Worm (Caenorhabditis elegans) whole organism, L3 larva: ENCODE data around the gene perm-5.

ENCODE experiments used
- R02D3.7 ChIP-seq: fragments of 150-350 bp; optimal IDR thresholded peaks from 2 replicates; lab custom pipeline; 2014; ENCODE audit warnings: missing biosample characterization, missing genetic modification characterization
- ZK546.5 ChIP-seq: sonication (generic microtip); optimal IDR thresholded peaks from 2 replicates; lab custom pipeline; 2017; ENCODE audit warnings: missing biosample characterization, missing genetic modification characterization
- aly-2 ChIP-seq: fragments of 150-350 bp; optimal IDR thresholded peaks from 2 replicates; lab custom pipeline; 2014; ENCODE audit warnings: missing biosample characterization, missing genetic modification characterization
- ama-1 ChIP-seq: fragments of 150-350 bp; optimal IDR thresholded peaks from 2 replicates; lab custom pipeline; 2018
- ceh-16 ChIP-seq: sonication (generic microtip); optimal IDR thresholded peaks from 2 replicates; lab custom pipeline; 2017; ENCODE audit warnings: missing biosample characterization, missing genetic modification characterization
- ceh-28 ChIP-seq: fragments of 150-350 bp; optimal IDR thresholded peaks from 2 replicates; lab custom pipeline; 2014; ENCODE audit warnings: missing biosample characterization, missing genetic modification reagents, missing genetic modification characterization
- ceh-82 ChIP-seq: fragments of 150-350 bp; optimal IDR thresholded peaks from 2 replicates; lab custom pipeline; 2014; ENCODE audit warnings: missing biosample characterization, missing genetic modification characterization
- ceh-9 ChIP-seq: sonication (generic microtip); optimal IDR thresholded peaks from 2 replicates; lab custom pipeline; 2018; ENCODE audit warnings: missing biosample characterization, missing genetic modification characterization
- daf-12 ChIP-seq: fragments of 150-350 bp; optimal IDR thresholded peaks from 2 replicates; lab custom pipeline; 2014; ENCODE audit warnings: missing biosample characterization, missing genetic modification reagents, missing genetic modification characterization
- egl-27 ChIP-seq: sonication (generic microtip); optimal IDR thresholded peaks from 4 replicates; lab custom pipeline; 2017; ENCODE audit warnings: missing biosample characterization, missing genetic modification reagents, missing genetic modification characterization
- egl-5 ChIP-seq: fragments of 150-350 bp; optimal IDR thresholded peaks from 2 replicates; lab custom pipeline; 2017; ENCODE audit warnings: missing biosample characterization, missing genetic modification reagents, missing genetic modification characterization, inconsistent platforms
- elt-1 ChIP-seq: fragments of 150-350 bp; optimal IDR thresholded peaks from 2 replicates; lab custom pipeline; 2014; ENCODE audit warnings: missing biosample characterization, missing genetic modification characterization
- elt-2 ChIP-seq: sonication (generic microtip); optimal IDR thresholded peaks from 2 replicates; lab custom pipeline; 2016; ENCODE audit warnings: missing genetic modification reagents, mild to moderate bottlenecking, missing genetic modification characterization, missing compliant biosample characterization
- elt-3 ChIP-seq, 3 experiments: fragments of 150-350 bp in 1 of 3; sonication (generic microtip) in 2 of 3; optimal IDR thresholded peaks; 2 replicates in 2 of 3; 4 replicates in 1 of 3; lab custom pipeline; 2014 to 2017; ENCODE audit warnings: missing biosample characterization in 3 of 3, missing genetic modification characterization in 3 of 3
- eor-1 ChIP-seq, 2 experiments: fragments of 150-350 bp; optimal IDR thresholded peaks; 2 replicates each; lab custom pipeline; 2014 to 2018; ENCODE audit warnings: missing biosample characterization in 2 of 2, missing genetic modification characterization in 2 of 2
- fkh-10 ChIP-seq: sonication (generic microtip); optimal IDR thresholded peaks from 2 replicates; lab custom pipeline; 2017; ENCODE audit warnings: missing biosample characterization, missing genetic modification reagents, missing genetic modification characterization
- fkh-2 ChIP-seq: fragments of 150-350 bp; optimal IDR thresholded peaks from 2 replicates; lab custom pipeline; 2014; ENCODE audit warnings: missing biosample characterization, missing genetic modification reagents, missing genetic modification characterization
- fos-1 ChIP-seq: fragments of 150-350 bp; optimal IDR thresholded peaks from 2 replicates; lab custom pipeline; 2014; ENCODE audit warnings: missing biosample characterization, missing genetic modification characterization
- hmg-11 ChIP-seq: sonication (generic microtip); optimal IDR thresholded peaks from 2 replicates; lab custom pipeline; 2016; ENCODE audit warnings: missing genetic modification characterization, missing compliant biosample characterization
- jun-1 ChIP-seq: fragments of 150-350 bp; optimal IDR thresholded peaks from 2 replicates; lab custom pipeline; 2014; ENCODE audit warnings: missing biosample characterization, missing genetic modification reagents, missing genetic modification characterization
- lin-15B ChIP-seq: fragments of 150-350 bp; optimal IDR thresholded peaks from 2 replicates; lab custom pipeline; 2014; ENCODE audit warnings: missing biosample characterization, missing genetic modification characterization
- lin-39 ChIP-seq: fragments of 150-350 bp; optimal IDR thresholded peaks from 2 replicates; lab custom pipeline; 2018; ENCODE audit warnings: missing biosample characterization, missing genetic modification reagents, missing genetic modification characterization
- lsy-12 ChIP-seq: sonication (generic microtip); optimal IDR thresholded peaks from 2 replicates; lab custom pipeline; 2016; ENCODE audit warnings: mild to moderate bottlenecking, missing genetic modification characterization, missing compliant biosample characterization
- mdl-1 ChIP-seq: fragments of 150-350 bp; optimal IDR thresholded peaks from 2 replicates; lab custom pipeline; 2014; ENCODE audit warnings: missing biosample characterization, missing genetic modification characterization
- mml-1 ChIP-seq: fragments of 150-350 bp; sonication (generic microtip); optimal IDR thresholded peaks from 3 replicates; lab custom pipeline; 2014; ENCODE audit warnings: missing biosample characterization, missing genetic modification characterization
- nfya-1 ChIP-seq: sonication (generic microtip); optimal IDR thresholded peaks from 2 replicates; lab custom pipeline; 2017; ENCODE audit warnings: missing genetic modification characterization, mild to moderate bottlenecking, missing compliant biosample characterization, antibody characterized with exemption, moderate library complexity; ENCODE audit not compliant: insufficient read depth
- nhr-11 ChIP-seq: fragments of 150-350 bp; optimal IDR thresholded peaks from 2 replicates; lab custom pipeline; 2014; ENCODE audit warnings: missing biosample characterization, missing genetic modification characterization
- nhr-12 ChIP-seq: fragments of 150-350 bp; optimal IDR thresholded peaks from 2 replicates; lab custom pipeline; 2014; ENCODE audit warnings: missing biosample characterization, missing genetic modification characterization
- nhr-23 ChIP-seq: fragments of 150-350 bp; optimal IDR thresholded peaks from 2 replicates; lab custom pipeline; 2014; ENCODE audit warnings: missing biosample characterization, missing genetic modification reagents, missing genetic modification characterization
- nhr-237 ChIP-seq: fragments of 150-350 bp; optimal IDR thresholded peaks from 2 replicates; lab custom pipeline; 2014; ENCODE audit warnings: missing biosample characterization, missing genetic modification characterization
- nhr-25 ChIP-seq: sonication (generic microtip); optimal IDR thresholded peaks from 2 replicates; lab custom pipeline; 2017; ENCODE audit warnings: missing biosample characterization, missing genetic modification characterization
- nhr-28 ChIP-seq: fragments of 150-350 bp; optimal IDR thresholded peaks from 2 replicates; lab custom pipeline; 2014; ENCODE audit warnings: missing biosample characterization, missing genetic modification characterization
- nhr-43 ChIP-seq: sonication (generic microtip); optimal IDR thresholded peaks from 2 replicates; lab custom pipeline; 2016; ENCODE audit warnings: mild to moderate bottlenecking, missing genetic modification characterization, missing compliant biosample characterization; ENCODE audit not compliant: poor library complexity, severe bottlenecking
- nhr-67 ChIP-seq: fragments of 150-350 bp; optimal IDR thresholded peaks from 2 replicates; lab custom pipeline; 2014; ENCODE audit warnings: missing biosample characterization, missing genetic modification characterization
- nhr-76 ChIP-seq: fragments of 150-350 bp; sonication (generic microtip); optimal IDR thresholded peaks from 5 replicates; lab custom pipeline; 2014; ENCODE audit warnings: missing biosample characterization, missing genetic modification characterization
- nhr-77 ChIP-seq: fragments of 150-350 bp; optimal IDR thresholded peaks from 2 replicates; lab custom pipeline; 2014; ENCODE audit warnings: missing biosample characterization, missing genetic modification characterization
- pha-4 ChIP-seq: fragments of 150-350 bp; optimal IDR thresholded peaks from 2 replicates; lab custom pipeline; 2014; ENCODE audit warnings: missing biosample characterization, missing genetic modification reagents, missing genetic modification characterization
- pqm-1 ChIP-seq: fragments of 150-350 bp; optimal IDR thresholded peaks from 2 replicates; lab custom pipeline; 2017; ENCODE audit warnings: missing biosample characterization, missing genetic modification characterization, inconsistent platforms
- sea-2 ChIP-seq: fragments of 150-350 bp; sonication (generic microtip); optimal IDR thresholded peaks from 4 replicates; lab custom pipeline; 2014; ENCODE audit warnings: missing biosample characterization, missing genetic modification reagents, missing genetic modification characterization
- skn-1 ChIP-seq: fragments of 150-350 bp; optimal IDR thresholded peaks from 2 replicates; lab custom pipeline; 2014; ENCODE audit warnings: missing biosample characterization, missing genetic modification characterization
- snpc-4 ChIP-seq: fragments of 150-350 bp; optimal IDR thresholded peaks from 2 replicates; lab custom pipeline; 2014; ENCODE audit warnings: missing biosample characterization, missing genetic modification characterization
- tbx-2 ChIP-seq: sonication (generic microtip); optimal IDR thresholded peaks from 2 replicates; lab custom pipeline; 2016; ENCODE audit warnings: mild to moderate bottlenecking, missing genetic modification characterization, missing compliant biosample characterization
- unc-39 ChIP-seq: sonication (generic microtip); optimal IDR thresholded peaks from 4 replicates; lab custom pipeline; 2017; ENCODE audit warnings: missing biosample characterization, missing genetic modification characterization
- unc-62 ChIP-seq: fragments of 150-350 bp; sonication (generic microtip); optimal IDR thresholded peaks from 4 replicates; lab custom pipeline; 2014; ENCODE audit warnings: missing biosample characterization, missing genetic modification reagents, missing genetic modification characterization
- zag-1 ChIP-seq: fragments of 150-350 bp; optimal IDR thresholded peaks from 2 replicates; lab custom pipeline; 2014; ENCODE audit warnings: missing biosample characterization, missing genetic modification characterization
- ztf-11 ChIP-seq: fragments of 150-350 bp; optimal IDR thresholded peaks from 2 replicates; lab custom pipeline; 2014; ENCODE audit warnings: missing biosample characterization, missing genetic modification characterization
- ztf-4 ChIP-seq: fragments of 150-350 bp; optimal IDR thresholded peaks from 2 replicates; lab custom pipeline; 2014; ENCODE audit warnings: missing biosample characterization, missing genetic modification characterization

perm-5 gene

ce11 chrIV:5657126-5657666 is 46.1 kb downstream of the perm-5 start:
- TF ChIP-seq nfya-1 (tag; lab: Kevin White, UChicago), result peak; percentile 84
- no peak for TF ChIP-seq zag-1 (tag; lab: Kevin White, UChicago)
- no peak for TF ChIP-seq nhr-67
- TF ChIP-seq egl-5 (tag; lab: Kevin White, UChicago), result no peak
- TF ChIP-seq skn-1 (tag; lab: Kevin White, UChicago), result no peak
- TF ChIP-seq ceh-16, result no peak
- TF ChIP-seq nhr-11 (tag; lab: Kevin White, UChicago), result peak; percentile 67
- peak; percentile 31 for TF ChIP-seq hmg-11 (tag; lab: Kevin White, UChicago)
- TF ChIP-seq tbx-2, result peak; percentile 59
- no peak for TF ChIP-seq ZK546.5 (tag; lab: Kevin White, UChicago)
- peak; percentile 94 for TF ChIP-seq nhr-43
- TF ChIP-seq snpc-4, result peak; percentile 37
- peak; percentile 70 for TF ChIP-seq jun-1 (tag; lab: Kevin White, UChicago)
- peak; percentile 47 for TF ChIP-seq elt-2
- TF ChIP-seq ceh-82, result no peak
- no peak for TF ChIP-seq ama-1
- TF ChIP-seq fkh-2 (tag; lab: Kevin White, UChicago), result no peak
- no peak for TF ChIP-seq aly-2 (tag; lab: Kevin White, UChicago)
- TF ChIP-seq mml-1 (tag; lab: Kevin White, UChicago), result no peak
- peak; percentile 49 for TF ChIP-seq lsy-12 (tag; lab: Kevin White, UChicago)
- peak; percentile 81 for TF ChIP-seq pha-4 (tag; lab: Kevin White, UChicago)
- TF ChIP-seq nhr-77 (tag; lab: Kevin White, UChicago), result no peak
- no peak for TF ChIP-seq unc-39 (tag; lab: Kevin White, UChicago)
- TF ChIP-seq ztf-4 (tag; lab: Kevin White, UChicago), result peak; percentile 36
- TF ChIP-seq pqm-1 (tag; lab: Kevin White, UChicago), result peak; percentile 23
- no peak for TF ChIP-seq fkh-10 (GFP tag; lab: Kevin White, UChicago)
- peak; percentile 12 for TF ChIP-seq lin-39 (tag; lab: Kevin White, UChicago)
- TF ChIP-seq R02D3.7 (tag; lab: Kevin White, UChicago), result peak; percentile 46
- TF ChIP-seq egl-27 (tag; lab: Kevin White, UChicago), result no peak
- peak; percentile 62 for TF ChIP-seq lin-15B (tag; lab: Kevin White, UChicago)
- peak; percentile 94 for TF ChIP-seq nhr-25
- TF ChIP-seq nhr-23, result peak; percentile 94
- no peak for TF ChIP-seq ztf-11
- peak; percentile 67 for TF ChIP-seq ceh-28 (tag; lab: Kevin White, UChicago)

ce11 chrIV:5655966-5656389 is 47.3 kb downstream of the perm-5 start:
- TF ChIP-seq lin-15B (tag; lab: Kevin White, UChicago) (peak; percentile 94), ztf-4 (tag; lab: Kevin White, UChicago) (no peak), daf-12 (tag; lab: Kevin White, UChicago) (no peak), mdl-1 (tag; lab: Kevin White, UChicago) (no peak), ceh-28 (tag; lab: Kevin White, UChicago) (no peak), aly-2 (tag; lab: Kevin White, UChicago) (no peak), R02D3.7 (tag; lab: Kevin White, UChicago) (peak; percentile 49), pha-4 (tag; lab: Kevin White, UChicago) (peak; percentile 24), ceh-82 (no peak), elt-2 (peak; percentile 51), nhr-28 (tag; lab: Kevin White, UChicago) (no peak), ceh-16 (no peak), nfya-1 (tag; lab: Kevin White, UChicago) (peak; percentile 46), pqm-1 (tag; lab: Kevin White, UChicago) (peak; percentile 72), nhr-237 (no peak), nhr-67 (no peak), fkh-2 (tag; lab: Kevin White, UChicago) (no peak), ama-1 (no peak), skn-1 (tag; lab: Kevin White, UChicago) (no peak), jun-1 (tag; lab: Kevin White, UChicago) (peak; percentile 66), fos-1 (tag; lab: Kevin White, UChicago) (no peak), egl-27 (tag; lab: Kevin White, UChicago) (peak; percentile 29), unc-39 (tag; lab: Kevin White, UChicago) (no peak), nhr-43 (peak; percentile 87), eor-1 (tag; optimal IDR thresholded peaks at IDR 0.05; lab: Kevin White, UChicago) (no peak), elt-1 (tag; lab: Kevin White, UChicago) (no peak), ZK546.5 (tag; lab: Kevin White, UChicago) (no peak), ceh-9 (tag; lab: Kevin White, UChicago) (no peak), lsy-12 (tag; lab: Kevin White, UChicago) (peak; percentile 36), unc-62 (GFP tag; lab: Kevin White, UChicago) (no peak), ztf-11 (no peak), tbx-2 (no peak), elt-3 (tag; optimal IDR thresholded peaks at IDR 0.05; lab: Kevin White, UChicago) (peak in 1 of 3 experiments; percentile 5), nhr-76 (tag; lab: Kevin White, UChicago) (no peak), egl-5 (tag; lab: Kevin White, UChicago) (no peak), nhr-11 (tag; lab: Kevin White, UChicago) (no peak), nhr-25 (peak; percentile 84), sea-2 (no peak), nhr-12 (no peak), nhr-23 (peak; percentile 87)
